Fruit fly (Drosophila melanogaster) whole organism, adult: ENCODE data around the gene CheA7a.

Source experiments
- CG12768 ChIP-seq: fragments of 200-800 bp; sonication (Bioruptor generic); optimal IDR thresholded peaks from 2 replicates; lab custom pipeline; 2017; ENCODE audit warnings: missing biosample characterization, missing genetic modification characterization, mild to moderate bottlenecking, moderate library complexity, missing genetic modification reagents
- CG5204 ChIP-seq: fragments of 200-800 bp; sonication (Bioruptor generic); optimal IDR thresholded peaks from 2 replicates; lab custom pipeline; 2016; ENCODE audit warnings: missing biosample characterization, missing genetic modification characterization
- Clk ChIP-seq: fragments of 200-800 bp; sonication (Bioruptor generic); optimal IDR thresholded peaks from 2 replicates; lab custom pipeline; 2017; ENCODE audit warnings: missing biosample characterization, missing genetic modification characterization
- Hr96 ChIP-seq: fragments of 200-800 bp; sonication (Bioruptor generic); optimal IDR thresholded peaks from 2 replicates; lab custom pipeline; 2016; ENCODE audit warnings: missing biosample characterization, missing genetic modification characterization
- cnc ChIP-seq, 2 experiments: fragments of >200 bp; optimal IDR thresholded peaks; 2 replicates each; lab custom pipeline; 2017

- TF ChIP-seq Hr96 (GFP tag; lab: Kevin White, UChicago): no peak
- no peak for TF ChIP-seq cnc (optimal IDR thresholded peaks at IDR 0.05; lab: Kevin White, UChicago)
- no peak for TF ChIP-seq CG12768 (GFP tag; lab: Kevin White, UChicago)
- no peak for TF ChIP-seq CG5204
- TF ChIP-seq Clk (GFP tag; lab: Kevin White, UChicago): no peak
Observed at dm6 chrX:7377840-7378239, at the start of gene CheA7a.
